Worm (Caenorhabditis elegans) whole organism, L1 larva: ENCODE measurements around the gene Y54G2A.18.

Experiments
- C34B4.2 ChIP-seq: sonication (generic microtip); optimal IDR thresholded peaks from 2 replicates; lab custom pipeline; 2017; ENCODE audit warnings: mild to moderate bottlenecking, missing genetic modification characterization, missing compliant biosample characterization
- F16B12.6 ChIP-seq: fragments of 150-350 bp; optimal IDR thresholded peaks from 2 replicates; lab custom pipeline; 2014; ENCODE audit warnings: missing biosample characterization, missing genetic modification characterization
- aha-1 ChIP-seq: fragments of 150-350 bp; optimal IDR thresholded peaks from 2 replicates; lab custom pipeline; 2014; ENCODE audit warnings: missing biosample characterization, missing genetic modification characterization
- ama-1 ChIP-seq: fragments of 150-350 bp; optimal IDR thresholded peaks from 2 replicates; lab custom pipeline; 2014
- blmp-1 ChIP-seq: fragments of 150-350 bp; optimal IDR thresholded peaks from 2 replicates; lab custom pipeline; 2014; ENCODE audit warnings: missing biosample characterization, missing genetic modification characterization
- ceh-8 ChIP-seq: fragments of 200-800 bp; sonication (Bioruptor generic); optimal IDR thresholded peaks from 2 replicates; lab custom pipeline; 2018; ENCODE audit warnings: mild to moderate bottlenecking, missing genetic modification characterization, moderate library complexity, missing compliant biosample characterization
- ceh-82 ChIP-seq, 3 experiments: fragments of 150-350 bp in 1 of 3; sonication (generic microtip) in 2 of 3; optimal IDR thresholded peaks; 2 replicates each; lab custom pipeline; 2014 to 2017; ENCODE audit warnings: missing biosample characterization in 3 of 3, missing genetic modification characterization in 3 of 3
- ceh-90 ChIP-seq: sonication (generic microtip); optimal IDR thresholded peaks from 2 replicates; lab custom pipeline; 2016; ENCODE audit warnings: missing genetic modification characterization, missing compliant biosample characterization
- ces-1 ChIP-seq: fragments of 150-350 bp; optimal IDR thresholded peaks from 2 replicates; lab custom pipeline; 2014; ENCODE audit warnings: missing biosample characterization, missing genetic modification reagents, missing genetic modification characterization
- efl-3 ChIP-seq: fragments of 200-800 bp; sonication (Bioruptor generic); optimal IDR thresholded peaks from 2 replicates; lab custom pipeline; 2018; ENCODE audit warnings: mild to moderate bottlenecking, missing genetic modification characterization, missing compliant biosample characterization
- egl-13 ChIP-seq: sonication (generic microtip); optimal IDR thresholded peaks from 2 replicates; lab custom pipeline; 2016; ENCODE audit warnings: missing genotype, missing genetic modification reagents, missing genetic modification characterization, missing compliant biosample characterization
- elt-2 ChIP-seq: sonication (generic microtip); optimal IDR thresholded peaks from 2 replicates; lab custom pipeline; 2016; ENCODE audit warnings: missing genetic modification characterization, mild to moderate bottlenecking, inconsistent platforms, missing compliant biosample characterization, missing genetic modification reagents
- ets-5 ChIP-seq: fragments of 200-800 bp; sonication (Bioruptor generic); IDR thresholded peaks from 2 replicates; pipeline ENCODE4 v1.3.6; 2022; ENCODE audit warnings: missing genetic modification characterization, missing compliant biosample characterization
- fkh-10 ChIP-seq: sonication (generic microtip); optimal IDR thresholded peaks from 2 replicates; lab custom pipeline; 2017; ENCODE audit warnings: missing biosample characterization, missing genetic modification reagents, missing genetic modification characterization
- fos-1 ChIP-seq: fragments of 150-350 bp; optimal IDR thresholded peaks from 2 replicates; lab custom pipeline; 2014; ENCODE audit warnings: missing biosample characterization, missing genetic modification characterization
- grh-1 ChIP-seq: fragments of 200-800 bp; sonication (Bioruptor generic); IDR thresholded peaks from 2 replicates; pipeline ENCODE4 v1.3.6; 2022; ENCODE audit warnings: missing genetic modification reagents, missing genetic modification characterization, missing compliant biosample characterization
- hpl-2 ChIP-seq: fragments of 150-350 bp; optimal IDR thresholded peaks from 2 replicates; lab custom pipeline; 2014; ENCODE audit warnings: missing biosample characterization, missing genetic modification reagents, missing genetic modification characterization
- isw-1 ChIP-seq: fragments of 200-800 bp; sonication (Bioruptor generic); IDR thresholded peaks from 2 replicates; pipeline ENCODE4 v1.3.6; 2022; ENCODE audit warnings: missing genetic modification characterization, missing compliant biosample characterization
- lin-15B ChIP-seq: fragments of 150-350 bp; sonication (generic microtip); optimal IDR thresholded peaks from 3 replicates; lab custom pipeline; 2014; ENCODE audit warnings: missing biosample characterization, missing genetic modification characterization
- lin-35 ChIP-seq, 2 experiments: fragments of 150-350 bp; optimal IDR thresholded peaks; 2 replicates each; lab custom pipeline; 2014; ENCODE audit warnings: missing biosample characterization in 2 of 2, missing genetic modification characterization in 2 of 2, missing genetic modification reagents in 2 of 2
- lin-39 ChIP-seq: fragments of 150-350 bp; optimal IDR thresholded peaks from 2 replicates; lab custom pipeline; 2014; ENCODE audit warnings: missing biosample characterization, missing genetic modification reagents, missing genetic modification characterization
- lsy-2 ChIP-seq, 2 experiments: fragments of 150-350 bp; optimal IDR thresholded peaks; 2 replicates each; lab custom pipeline; 2014; ENCODE audit warnings: missing biosample characterization in 2 of 2, missing genetic modification characterization in 2 of 2
- mef-2 ChIP-seq: fragments of 150-350 bp; optimal IDR thresholded peaks from 2 replicates; lab custom pipeline; 2014; ENCODE audit warnings: missing biosample characterization, missing genetic modification characterization
- nhr-11 ChIP-seq: fragments of 150-350 bp; optimal IDR thresholded peaks from 2 replicates; lab custom pipeline; 2014; ENCODE audit warnings: missing biosample characterization, missing genetic modification characterization
- nhr-28 ChIP-seq: fragments of 150-350 bp; optimal IDR thresholded peaks from 2 replicates; lab custom pipeline; 2014; ENCODE audit warnings: missing biosample characterization, missing genetic modification characterization
- nhr-71 ChIP-seq: sonication (generic microtip); optimal IDR thresholded peaks from 2 replicates; lab custom pipeline; 2016; ENCODE audit warnings: mild to moderate bottlenecking, missing genetic modification characterization, moderate library complexity, missing compliant biosample characterization
- nhr-76 ChIP-seq: sonication (generic microtip); optimal IDR thresholded peaks from 2 replicates; lab custom pipeline; 2017; ENCODE audit warnings: missing biosample characterization, missing genetic modification characterization
- nhr-84 ChIP-seq: sonication (generic microtip); optimal IDR thresholded peaks from 2 replicates; lab custom pipeline; 2017; ENCODE audit warnings: missing biosample characterization, missing genetic modification characterization
- nhr-90 ChIP-seq: sonication (generic microtip); optimal IDR thresholded peaks from 2 replicates; lab custom pipeline; 2016; ENCODE audit warnings: mild to moderate bottlenecking, missing genetic modification characterization, missing compliant biosample characterization; ENCODE audit not compliant: poor library complexity
- pax-3 ChIP-seq: fragments of 200-800 bp; sonication (Bioruptor generic); optimal IDR thresholded peaks from 2 replicates; lab custom pipeline; 2018; ENCODE audit warnings: mild to moderate bottlenecking, missing genetic modification characterization, moderate library complexity, missing compliant biosample characterization
- rnt-1 ChIP-seq: sonication (generic microtip); optimal IDR thresholded peaks from 2 replicates; lab custom pipeline; 2016; ENCODE audit warnings: mild to moderate bottlenecking, missing genetic modification characterization, moderate library complexity, missing compliant biosample characterization
- sox-4 ChIP-seq: sonication (generic microtip); optimal IDR thresholded peaks from 2 replicates; lab custom pipeline; 2016; ENCODE audit warnings: missing genetic modification characterization, missing compliant biosample characterization
- sptf-1 ChIP-seq: fragments of 150-350 bp; optimal IDR thresholded peaks from 2 replicates; lab custom pipeline; 2014; ENCODE audit warnings: missing biosample characterization, missing genetic modification characterization
- tbx-2 ChIP-seq: sonication (generic microtip); optimal IDR thresholded peaks from 2 replicates; lab custom pipeline; 2016; ENCODE audit warnings: missing genetic modification characterization, missing compliant biosample characterization
- unc-30 ChIP-seq: sonication (generic microtip); optimal IDR thresholded peaks from 2 replicates; lab custom pipeline; 2017; ENCODE audit warnings: missing biosample characterization, missing genetic modification characterization
- unc-86 ChIP-seq: sonication (generic microtip); optimal IDR thresholded peaks from 2 replicates; lab custom pipeline; 2016; ENCODE audit warnings: missing genetic modification characterization, missing compliant biosample characterization
- vab-15 ChIP-seq: sonication (generic microtip); optimal IDR thresholded peaks from 2 replicates; lab custom pipeline; 2017; ENCODE audit warnings: missing genotype, mild to moderate bottlenecking, missing genetic modification characterization, missing compliant biosample characterization
- xbp-1 ChIP-seq: sonication (generic microtip); optimal IDR thresholded peaks from 2 replicates; lab custom pipeline; 2016; ENCODE audit warnings: missing genetic modification characterization, missing compliant biosample characterization
- zip-4 ChIP-seq: fragments of 200-800 bp; sonication (Bioruptor generic); optimal IDR thresholded peaks from 2 replicates; lab custom pipeline; 2018; ENCODE audit warnings: mild to moderate bottlenecking, missing genetic modification characterization, moderate library complexity, missing compliant biosample characterization

Y54G2A.18 gene

ce11 chrIV:2892395-2892786 is at the start of gene Y54G2A.18:
TSS of gene Y54G2A.18 (minus strand) at chrIV:2892495.
- TF ChIP-seq tbx-2 (tag; lab: Kevin White, UChicago) (no peak), lsy-2 (tag; optimal IDR thresholded peaks at IDR 0.05; lab: Kevin White, UChicago) (no peak), ceh-82 (tag; optimal IDR thresholded peaks at IDR 0.05; lab: Kevin White, UChicago) (no peak), rnt-1 (tag; lab: Kevin White, UChicago) (no peak), nhr-28 (tag; lab: Kevin White, UChicago) (no peak), elt-2 (no peak), C34B4.2 (tag; lab: Kevin White, UChicago) (no peak), ceh-8 (GFP tag; lab: Kevin White, UChicago) (no peak), sox-4 (no peak), fos-1 (tag; lab: Kevin White, UChicago) (no peak), grh-1 (GFP tag; lab: Robert Waterston, UW) (no peak), lin-39 (tag; lab: Kevin White, UChicago) (no peak), egl-13 (tag; lab: Kevin White, UChicago) (no peak), nhr-71 (tag; lab: Kevin White, UChicago) (no peak), nhr-90 (tag; lab: Kevin White, UChicago) (no peak), sptf-1 (tag; lab: Kevin White, UChicago) (no peak)
- TF ChIP-seq, all 84 proteins: peak for 0

DNA sequence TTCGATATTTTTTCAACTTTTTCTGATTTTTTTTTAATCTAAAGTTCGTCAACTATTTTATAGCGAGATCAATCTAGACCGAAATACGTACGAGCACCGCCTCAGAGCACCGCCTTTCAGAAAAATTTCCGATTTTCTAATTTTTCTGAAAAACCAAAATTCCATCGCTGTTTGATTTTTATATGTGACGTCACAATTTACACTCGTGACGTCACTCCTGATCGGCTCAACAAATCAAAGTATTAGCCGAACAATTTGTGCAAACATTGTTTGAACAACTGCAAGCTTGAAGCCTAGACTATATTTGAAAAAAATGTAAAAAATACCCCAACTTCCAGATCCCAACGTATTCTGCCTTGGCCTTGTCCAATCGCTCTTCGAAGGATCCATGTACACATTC is 42.9 kb upstream of the Y54G2A.18 start:
- TF ChIP-seq mef-2 (tag; lab: Kevin White, UChicago) (no peak), aha-1 (tag; lab: Kevin White, UChicago) (no peak), ceh-90 (tag; lab: Kevin White, UChicago) (no peak), nhr-76 (tag; lab: Kevin White, UChicago) (no peak), hpl-2 (GFP tag; lab: Kevin White, UChicago) (no peak), ets-5 (GFP tag; lab: Robert Waterston, UW) (no peak), elt-2 (no peak), ces-1 (GFP tag; lab: Kevin White, UChicago) (no peak), F16B12.6 (tag; lab: Kevin White, UChicago) (no peak), blmp-1 (tag; lab: Kevin White, UChicago) (no peak), vab-15 (no peak)
- TF ChIP-seq, all 84 proteins: peak for 0

- TF ChIP-seq elt-2 (no peak), xbp-1 (tag; lab: Kevin White, UChicago) (no peak), ets-5 (GFP tag; lab: Robert Waterston, UW) (no peak), efl-3 (GFP tag; lab: Kevin White, UChicago) (no peak), nhr-84 (tag; lab: Kevin White, UChicago) (no peak), isw-1 (GFP tag; lab: Robert Waterston, UW) (no peak), ceh-82 (tag; optimal IDR thresholded peaks at IDR 0.05; lab: Kevin White, UChicago) (no peak), pax-3 (no peak), zip-4 (GFP tag; lab: Kevin White, UChicago) (no peak), egl-13 (tag; lab: Kevin White, UChicago) (no peak), nhr-11 (tag; lab: Kevin White, UChicago) (no peak), blmp-1 (tag; lab: Kevin White, UChicago) (no peak), unc-86 (tag; lab: Kevin White, UChicago) (no peak), ama-1 (no peak), mef-2 (tag; lab: Kevin White, UChicago) (no peak), lin-15B (tag; lab: Kevin White, UChicago) (no peak), unc-30 (no peak), fkh-10 (GFP tag; lab: Kevin White, UChicago) (no peak), rnt-1 (tag; lab: Kevin White, UChicago) (no peak), lin-35 (GFP tag; optimal IDR thresholded peaks at IDR 0.05; lab: Kevin White, UChicago) (no peak)
- TF ChIP-seq, all 84 proteins: peak for 0
Observed at ce11 chrIV:2931228-2931627, 38.9 kb upstream of the Y54G2A.18 start, which contains the start of gene samt-1. TSS of gene samt-1 (plus strand) at chrIV:2931403.
